Worm (Caenorhabditis elegans) whole organism, L4/young adult: ENCODE results near the gene gnrr-5.

Experiments used
- W03F9.2 ChIP-seq: fragments of 150-350 bp; optimal IDR thresholded peaks from 2 replicates; lab custom pipeline; 2014; ENCODE audit warnings: missing biosample characterization, missing genetic modification characterization
- dao-5 ChIP-seq: sonication (generic microtip); optimal IDR thresholded peaks from 2 replicates; lab custom pipeline; 2016; ENCODE audit warnings: missing genotype, missing genetic modification characterization, moderate library complexity, missing compliant biosample characterization

DNA sequence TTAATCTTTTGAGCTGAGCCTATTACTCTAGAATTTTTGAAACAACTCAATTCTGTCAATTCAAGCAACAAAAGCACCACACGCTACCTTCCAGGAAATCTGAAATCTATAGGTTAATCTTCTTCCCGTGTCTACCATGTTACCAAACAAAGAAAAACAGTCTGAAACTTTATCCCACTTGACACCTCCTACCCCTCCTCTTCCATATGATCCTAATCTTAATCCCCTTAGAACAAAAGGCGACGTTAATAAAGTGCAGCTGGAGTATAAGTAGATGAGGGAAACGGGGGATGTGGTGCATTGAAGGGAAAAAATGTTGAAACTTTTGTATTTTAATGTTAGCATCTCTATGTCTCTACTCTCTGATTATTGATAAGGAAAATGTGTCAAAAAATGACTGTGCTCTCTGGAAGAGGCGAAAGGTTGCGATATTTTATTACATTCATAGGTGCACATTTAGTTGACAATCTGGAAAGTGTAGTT is 41.6 kb upstream of the gnrr-5 start:
- TF ChIP-seq W03F9.2 (tag; lab: Kevin White, UChicago): no peak
- no peak for TF ChIP-seq dao-5 (tag; lab: Kevin White, UChicago)
